Worm (Caenorhabditis elegans) whole organism, midembryonic: ENCODE measurements around the gene nhr-68.

Experiments used
- ref-1 ChIP-seq: fragments of 200-800 bp; sonication (Bioruptor generic); conservative IDR thresholded peaks from 2 replicates; pipeline ENCODE4 v1.3.6; 2022; ENCODE audit warnings: missing genetic modification reagents, missing genetic modification characterization, missing compliant biosample characterization
- ztf-23 ChIP-seq: fragments of 200-800 bp; sonication (Bioruptor generic); IDR thresholded peaks from 2 replicates; pipeline ENCODE4 v1.3.6; 2022; ENCODE audit warnings: missing genetic modification reagents, missing genetic modification characterization, missing compliant biosample characterization

DNA sequence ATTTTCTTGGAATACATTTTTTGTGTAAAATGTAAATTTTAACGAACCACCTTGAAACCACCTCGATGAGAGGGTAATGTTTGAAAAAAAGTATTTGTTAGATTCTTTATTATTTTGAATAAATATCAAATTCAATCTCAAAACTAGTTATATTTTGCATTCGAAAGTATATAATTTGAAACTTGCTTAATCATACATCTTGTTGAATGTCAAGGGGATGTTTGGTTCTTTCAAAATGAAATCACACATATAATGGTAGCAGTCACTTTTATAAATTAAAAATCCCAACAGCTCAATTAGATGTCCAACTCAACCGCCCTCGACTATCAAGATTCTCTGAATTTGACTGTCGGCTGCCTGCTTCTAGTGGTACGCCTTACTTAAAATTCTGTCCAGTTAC, 8.7 kb upstream of the nhr-68 start, which contains the start of gene srx-87:
- TF ChIP-seq ref-1 (GFP tag; lab: Robert Waterston, UW) (no peak), ztf-23 (no peak)
